Worm (Caenorhabditis elegans) whole organism, L4 larva: Measurements from ENCODE around the gene krr-1.

ENCODE experiments used
- F26F4.8 ChIP-seq: fragments of 200-800 bp; sonication (Bioruptor generic); conservative IDR thresholded peaks from 2 replicates; pipeline ENCODE4 v1.3.6; 2022; ENCODE audit warnings: missing genetic modification characterization, missing compliant biosample characterization
- F44E2.7 ChIP-seq: fragments of 200-800 bp; sonication (Bioruptor generic); IDR thresholded peaks from 2 replicates; pipeline ENCODE4 v2.1.2; 2022; ENCODE audit warnings: missing genetic modification characterization, missing compliant biosample characterization
- F49E8.2 ChIP-seq: sonication (generic microtip); optimal IDR thresholded peaks from 2 replicates; lab custom pipeline; 2016; ENCODE audit warnings: missing compliant biosample characterization, mild to moderate bottlenecking, missing genetic modification characterization, borderline replicate concordance
- T20F7.1 ChIP-seq: fragments of 200-800 bp; sonication (Bioruptor generic); optimal IDR thresholded peaks from 2 replicates; lab custom pipeline; 2018; ENCODE audit warnings: mild to moderate bottlenecking, missing genetic modification characterization, missing compliant biosample characterization
- T26A8.4 ChIP-seq: fragments of 200-800 bp; sonication (Bioruptor generic); IDR thresholded peaks from 2 replicates; pipeline ENCODE4 v1.3.6; 2022; ENCODE audit warnings: missing genetic modification characterization, missing compliant biosample characterization
- Y48G9A.11 ChIP-seq: fragments of 200-800 bp; sonication (Bioruptor generic); IDR thresholded peaks from 2 replicates; pipeline ENCODE4 v1.3.6; 2022; ENCODE audit warnings: missing genetic modification reagents, missing genetic modification characterization, missing compliant biosample characterization
- Y75B8A.6 ChIP-seq: fragments of 200-800 bp; sonication (Bioruptor generic); IDR thresholded peaks from 2 replicates; pipeline ENCODE4 v1.3.6; 2022; ENCODE audit warnings: missing genetic modification reagents, missing genetic modification characterization, missing compliant biosample characterization
- ZK337.2 ChIP-seq: fragments of 200-800 bp; sonication (Bioruptor generic); IDR thresholded peaks from 2 replicates; pipeline ENCODE4 v1.3.6; 2022; ENCODE audit warnings: missing genetic modification reagents, missing genetic modification characterization, missing compliant biosample characterization
- attf-4 ChIP-seq: sonication (generic microtip); optimal IDR thresholded peaks from 3 replicates; lab custom pipeline; 2017; ENCODE audit warnings: missing biosample characterization, missing genetic modification characterization
- ceh-20 ChIP-seq: fragments of 200-800 bp; sonication (Bioruptor generic); IDR thresholded peaks from 2 replicates; pipeline ENCODE4 v1.3.6; 2022; ENCODE audit warnings: missing genetic modification reagents, missing genetic modification characterization, missing compliant biosample characterization
- ceh-32 ChIP-seq: sonication (generic microtip); optimal IDR thresholded peaks from 2 replicates; lab custom pipeline; 2016; ENCODE audit warnings: mild to moderate bottlenecking, missing genetic modification characterization, missing compliant biosample characterization; ENCODE audit not compliant: poor library complexity
- ceh-44 ChIP-seq: fragments of 200-800 bp; sonication (Bioruptor generic); IDR thresholded peaks from 2 replicates; pipeline ENCODE4 v1.3.6; 2022; ENCODE audit warnings: missing genetic modification reagents, missing genetic modification characterization, missing compliant biosample characterization
- ceh-62 ChIP-seq: sonication (generic microtip); optimal IDR thresholded peaks from 2 replicates; lab custom pipeline; 2017; ENCODE audit warnings: missing biosample characterization, missing genetic modification characterization
- ceh-82 ChIP-seq: sonication (generic microtip); optimal IDR thresholded peaks from 2 replicates; lab custom pipeline; 2017; ENCODE audit warnings: missing biosample characterization, missing genetic modification characterization
- ces-1 ChIP-seq: fragments of 150-350 bp; sonication (generic microtip); optimal IDR thresholded peaks from 4 replicates; lab custom pipeline; 2014; ENCODE audit warnings: missing biosample characterization, missing genetic modification reagents, missing genetic modification characterization
- ctbp-1 ChIP-seq: fragments of 200-800 bp; sonication (Bioruptor generic); IDR thresholded peaks from 2 replicates; pipeline ENCODE4 v1.3.6; 2022; ENCODE audit warnings: missing genetic modification reagents, missing genetic modification characterization, missing compliant biosample characterization
- daf-16 ChIP-seq, 3 experiments: sonication (generic microtip); optimal IDR thresholded peaks; 2 replicates each; lab custom pipeline; 2016 to 2017; ENCODE audit warnings: missing genetic modification characterization in 3 of 3, missing genetic modification reagents in 3 of 3, mild to moderate bottlenecking in 2 of 3, missing compliant biosample characterization in 2 of 3, missing biosample characterization in 1 of 3, moderate library complexity in 1 of 3
- dmd-9 ChIP-seq: fragments of 200-800 bp; sonication (Bioruptor generic); IDR thresholded peaks from 2 replicates; pipeline ENCODE4 v1.3.6; 2022; ENCODE audit warnings: missing genetic modification reagents, missing genetic modification characterization, missing compliant biosample characterization
- fos-1 ChIP-seq: fragments of 150-350 bp; optimal IDR thresholded peaks from 2 replicates; lab custom pipeline; 2014; ENCODE audit warnings: missing biosample characterization, missing genetic modification characterization
- hlh-11 ChIP-seq: fragments of 200-800 bp; sonication (Bioruptor generic); optimal IDR thresholded peaks from 2 replicates; lab custom pipeline; 2018; ENCODE audit warnings: mild to moderate bottlenecking, missing genetic modification characterization, missing compliant biosample characterization
- hlh-30 ChIP-seq: sonication (generic microtip); optimal IDR thresholded peaks from 2 replicates; lab custom pipeline; 2017; ENCODE audit warnings: antibody characterized with exemption, mild to moderate bottlenecking, missing genetic modification characterization, missing compliant biosample characterization; ENCODE audit not compliant: insufficient read depth
- hmg-1.1 ChIP-seq: fragments of 200-800 bp; sonication (Bioruptor generic); IDR thresholded peaks from 2 replicates; pipeline ENCODE4 v1.3.6; 2022; ENCODE audit warnings: missing genetic modification reagents, missing genetic modification characterization, missing compliant biosample characterization
- lim-7 ChIP-seq: fragments of 200-800 bp; sonication (Bioruptor generic); IDR thresholded peaks from 2 replicates; pipeline ENCODE4 v1.3.6; 2022; ENCODE audit warnings: missing genetic modification characterization, missing compliant biosample characterization
- lsy-2 ChIP-seq, 2 experiments: fragments of 150-350 bp in 1 of 2; sonication (generic microtip) in 1 of 2; optimal IDR thresholded peaks; 2 replicates each; lab custom pipeline; 2014 to 2017; ENCODE audit warnings: missing biosample characterization in 2 of 2, missing genetic modification characterization in 2 of 2
- mdl-1 ChIP-seq, 2 experiments: fragments of 150-350 bp in 1 of 2; sonication (generic microtip) in 1 of 2; optimal IDR thresholded peaks; 2 replicates each; lab custom pipeline; 2014 to 2017; ENCODE audit warnings: missing biosample characterization in 2 of 2, missing genetic modification characterization in 2 of 2
- mdt-29 ChIP-seq: fragments of 200-800 bp; sonication (Bioruptor generic); IDR thresholded peaks from 2 replicates; pipeline ENCODE4 v1.3.6; 2022; ENCODE audit warnings: missing genetic modification reagents, missing genetic modification characterization, missing compliant biosample characterization
- mxl-2 ChIP-seq: fragments of 200-800 bp; sonication (Bioruptor generic); conservative IDR thresholded peaks from 2 replicates; pipeline ENCODE4 v1.3.6; 2022; ENCODE audit warnings: missing genetic modification reagents, missing genetic modification characterization, missing compliant biosample characterization
- mxl-3 ChIP-seq: fragments of 200-800 bp; sonication (Bioruptor generic); optimal IDR thresholded peaks from 2 replicates; lab custom pipeline; 2018; ENCODE audit warnings: mild to moderate bottlenecking, missing genetic modification characterization, missing compliant biosample characterization
- nhr-10 ChIP-seq: fragments of 150-350 bp; optimal IDR thresholded peaks from 2 replicates; lab custom pipeline; 2014; ENCODE audit warnings: missing biosample characterization, missing genetic modification characterization
- nhr-102 ChIP-seq: sonication (generic microtip); optimal IDR thresholded peaks from 2 replicates; lab custom pipeline; 2016; ENCODE audit warnings: mild to moderate bottlenecking, missing genetic modification characterization, moderate library complexity, missing compliant biosample characterization
- nhr-111 ChIP-seq: fragments of 200-800 bp; sonication (Bioruptor generic); optimal IDR thresholded peaks from 2 replicates; lab custom pipeline; 2018; ENCODE audit warnings: mild to moderate bottlenecking, missing genetic modification characterization, missing compliant biosample characterization
- nhr-25 ChIP-seq: sonication (generic microtip); optimal IDR thresholded peaks from 2 replicates; lab custom pipeline; 2017; ENCODE audit warnings: missing genetic modification characterization, mild to moderate bottlenecking, missing compliant biosample characterization, antibody characterized with exemption, moderate library complexity, borderline replicate concordance; ENCODE audit not compliant: insufficient read depth
- php-3 ChIP-seq: fragments of 200-800 bp; sonication (Bioruptor generic); IDR thresholded peaks from 2 replicates; pipeline ENCODE4 v1.3.6; 2022; ENCODE audit warnings: missing genetic modification reagents, missing genetic modification characterization, missing compliant biosample characterization
- rbr-2 ChIP-seq: sonication (generic microtip); optimal IDR thresholded peaks from 2 replicates; lab custom pipeline; 2016; ENCODE audit warnings: missing genotype, missing genetic modification characterization, missing compliant biosample characterization
- snpc-4 ChIP-seq: fragments of 150-350 bp; optimal IDR thresholded peaks from 2 replicates; lab custom pipeline; 2014; ENCODE audit warnings: missing biosample characterization, missing genetic modification characterization
- spr-3 ChIP-seq: fragments of 200-800 bp; sonication (Bioruptor generic); optimal IDR thresholded peaks from 2 replicates; lab custom pipeline; 2018; ENCODE audit warnings: mild to moderate bottlenecking, missing genetic modification characterization, missing compliant biosample characterization
- tra-1 ChIP-seq: fragments of 200-800 bp; sonication (Bioruptor generic); IDR thresholded peaks from 2 replicates; pipeline ENCODE4 v1.3.6; 2022; ENCODE audit warnings: missing genetic modification reagents, missing genetic modification characterization, missing compliant biosample characterization
- unc-62 ChIP-seq, 3 experiments: fragments of 150-350 bp in 1 of 3; sonication (generic microtip); optimal IDR thresholded peaks in 2 of 3; peaks in 1 of 3; 1 replicate in 1 of 3; 2 replicates in 2 of 3; lab custom pipeline; 2014 to 2017; ENCODE audit warnings: missing biosample characterization in 3 of 3, missing genetic modification characterization in 3 of 3, missing genetic modification reagents in 3 of 3, missing genotype in 1 of 3
- zag-1 ChIP-seq: fragments of 150-350 bp; optimal IDR thresholded peaks from 2 replicates; lab custom pipeline; 2014; ENCODE audit warnings: missing biosample characterization, missing genetic modification characterization
- zfp-2 ChIP-seq: sonication (generic microtip); optimal IDR thresholded peaks from 2 replicates; lab custom pipeline; 2016; ENCODE audit warnings: mild to moderate bottlenecking, missing genetic modification characterization, missing compliant biosample characterization
- zip-11 ChIP-seq: fragments of 200-800 bp; sonication (Bioruptor generic); IDR thresholded peaks from 2 replicates; pipeline ENCODE4 v1.3.6; 2022; ENCODE audit warnings: missing genetic modification characterization, missing compliant biosample characterization

krr-1 gene

DNA sequence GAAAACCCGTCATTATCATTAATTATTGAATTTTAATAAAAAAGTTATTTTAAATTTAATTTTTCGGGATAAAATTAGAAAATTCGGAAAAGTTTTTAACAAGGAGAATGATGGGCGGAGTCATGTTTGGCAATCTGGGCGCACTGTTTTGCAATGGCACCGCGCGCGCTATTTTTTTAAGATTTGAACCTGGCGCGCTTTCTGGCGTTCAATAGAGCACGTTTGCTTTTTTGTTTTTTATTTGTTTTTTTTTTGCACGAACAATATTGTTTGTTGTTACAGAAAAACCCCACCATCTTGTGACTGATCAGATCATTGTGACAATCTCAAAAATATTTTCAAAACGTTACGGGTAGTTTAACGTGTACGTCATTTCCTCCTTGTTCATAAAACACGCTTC is 6.1 kb downstream of the krr-1 start, which contains the start of gene hyls-1 (continued):
- TF ChIP-seq daf-16 (GFP tag; optimal IDR thresholded peaks at IDR 0.05; lab: Kevin White, UChicago) (peak in 1 of 2 experiments; percentile 89), daf-16 (tag; optimal IDR thresholded peaks at IDR 0.05; lab: Kevin White, UChicago) (peak; percentile 90), nhr-111 (GFP tag; lab: Kevin White, UChicago) (no peak), mdl-1 (tag; optimal IDR thresholded peaks at IDR 0.05; lab: Kevin White, UChicago) (no peak), fos-1 (no peak), spr-3 (GFP tag; lab: Kevin White, UChicago) (no peak), zag-1 (tag; lab: Kevin White, UChicago) (no peak), ceh-32 (no peak), F44E2.7 (GFP tag; lab: Robert Waterston, UW) (no peak), zfp-2 (tag; lab: Kevin White, UChicago) (peak; percentile 27), dmd-9 (GFP tag; lab: Robert Waterston, UW) (no peak), T20F7.1 (GFP tag; lab: Kevin White, UChicago) (no peak), F49E8.2 (tag; lab: Kevin White, UChicago) (peak; percentile 44), rbr-2 (tag; lab: Kevin White, UChicago) (peak; percentile 81), mdt-29 (GFP tag; lab: Robert Waterston, UW) (no peak), ZK337.2 (GFP tag; lab: Robert Waterston, UW) (no peak), nhr-102 (tag; lab: Kevin White, UChicago) (peak; percentile 70), Y75B8A.6 (GFP tag; lab: Robert Waterston, UW) (no peak), tra-1 (GFP tag; lab: Robert Waterston, UW) (no peak), ctbp-1 (GFP tag; lab: Robert Waterston, UW) (no peak), T26A8.4 (peak; percentile 76), attf-4 (tag; lab: Kevin White, UChicago) (no peak), ces-1 (GFP tag; lab: Kevin White, UChicago) (no peak), F26F4.8 (GFP tag; lab: Robert Waterston, UW) (no peak), hlh-30 (tag; lab: Kevin White, UChicago) (peak; percentile 85), lsy-2 (tag; optimal IDR thresholded peaks at IDR 0.05; lab: Kevin White, UChicago) (peak in 1 of 2 experiments; percentile 86), unc-62 (GFP tag; optimal IDR thresholded peaks at IDR 0.05 in 1 of 2; lab: Kevin White, UChicago) (peak in 1 of 2 experiments; percentile 92), unc-62 (tag; optimal IDR thresholded peaks at IDR 0.05; lab: Kevin White, UChicago) (no peak), lim-7 (GFP tag; lab: Robert Waterston, UW) (no peak), ceh-62 (tag; lab: Kevin White, UChicago) (no peak), ceh-44 (GFP tag; lab: Robert Waterston, UW) (no peak), php-3 (GFP tag; lab: Robert Waterston, UW) (no peak), nhr-25 (tag; lab: Kevin White, UChicago) (peak; percentile 69)

DNA sequence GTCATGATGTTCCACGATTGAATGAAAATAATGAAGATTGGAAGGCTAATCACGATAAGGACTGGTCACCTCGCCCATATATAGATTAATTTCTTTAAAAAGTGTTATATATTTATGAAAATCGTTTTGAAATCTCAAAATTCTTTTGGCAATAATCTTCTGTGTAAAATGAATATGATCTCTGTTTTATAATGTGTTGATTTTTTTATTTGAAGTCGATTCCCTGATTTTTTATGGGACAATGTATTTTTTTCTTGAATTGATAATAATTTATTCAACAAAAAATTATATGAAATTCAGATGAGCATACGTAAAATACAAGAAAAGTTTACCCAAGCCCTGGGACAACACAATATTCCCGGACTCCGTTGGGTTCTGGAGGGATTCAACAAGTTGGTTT is 8.5 kb downstream of the krr-1 start, which contains the start of gene C05C8.1:
TSS of gene C05C8.1 (plus strand) at position 301 of the 400 bp plus-strand sequence.
- TF ChIP-seq daf-16 (GFP tag; optimal IDR thresholded peaks at IDR 0.05; lab: Kevin White, UChicago): no peak
- no peak for TF ChIP-seq daf-16 (tag; optimal IDR thresholded peaks at IDR 0.05; lab: Kevin White, UChicago)
- no peak for TF ChIP-seq ceh-44 (GFP tag; lab: Robert Waterston, UW)
- no peak for TF ChIP-seq hmg-1.1 (GFP tag; lab: Robert Waterston, UW)
- no peak for TF ChIP-seq mxl-2 (GFP tag; lab: Robert Waterston, UW)
- TF ChIP-seq, all 104 proteins: peak for 0

DNA sequence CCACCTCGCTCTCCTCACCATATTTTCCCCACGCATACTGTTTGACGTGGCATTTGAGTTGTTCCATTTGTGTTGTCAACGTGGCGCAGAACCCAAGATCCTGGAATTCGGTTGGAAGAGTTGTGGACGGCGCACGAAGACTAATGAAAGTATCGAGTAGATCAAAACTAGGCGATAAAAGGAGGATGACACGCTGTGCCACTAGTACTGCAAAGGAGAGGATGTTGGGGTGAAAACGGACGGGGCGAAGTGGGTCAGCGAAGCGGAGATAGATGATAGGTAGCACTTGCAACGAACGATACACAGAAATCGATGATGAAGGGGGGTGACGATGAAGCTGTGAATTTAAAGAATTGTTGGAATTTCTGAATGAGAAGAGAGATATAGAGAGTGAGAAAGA is 16.0 kb downstream of the krr-1 start, which contains the start of gene C05C8.7:
TSS of gene C05C8.7 (minus strand) at position 100 of the 400 bp plus-strand sequence.
- TF ChIP-seq attf-4 (tag; lab: Kevin White, UChicago) (no peak), unc-62 (GFP tag; optimal IDR thresholded peaks at IDR 0.05 in 1 of 2; lab: Kevin White, UChicago) (peak in 1 of 2 experiments; percentile 28), unc-62 (tag; optimal IDR thresholded peaks at IDR 0.05; lab: Kevin White, UChicago) (no peak), ceh-82 (no peak), ceh-20 (no peak), hlh-11 (no peak), snpc-4 (no peak), Y48G9A.11 (GFP tag; lab: Robert Waterston, UW) (no peak), F49E8.2 (tag; lab: Kevin White, UChicago) (no peak), zip-11 (no peak), mxl-3 (peak; percentile 21), nhr-10 (tag; lab: Kevin White, UChicago) (no peak)
